Worm (Caenorhabditis elegans): ENCODE data around the gene C10G8.8.

Gene C10G8.8

DNA sequence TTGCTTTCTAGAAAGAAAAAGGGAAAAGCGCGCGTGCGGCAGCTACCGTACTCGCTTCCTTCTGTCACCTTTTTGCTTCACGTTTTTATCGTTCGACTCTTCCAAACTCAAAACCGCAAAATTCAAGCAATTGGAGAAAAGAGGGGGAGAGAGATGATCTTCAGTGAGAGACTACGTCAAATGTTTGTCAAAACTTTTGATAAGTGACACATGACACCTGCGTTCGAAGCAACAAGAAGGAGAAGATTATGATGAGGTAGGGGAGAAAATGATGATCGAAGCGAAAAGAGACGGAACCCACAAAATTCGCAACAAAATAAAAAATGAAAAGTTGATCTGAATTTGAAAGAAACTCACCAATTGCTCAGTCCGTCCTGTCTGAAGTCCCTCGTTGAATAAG, 9.9 kb downstream of the C10G8.8 start:
- TF ChIP-seq unc-62 (GFP tag; optimal IDR thresholded peaks at IDR 0.05), result no peak

DNA sequence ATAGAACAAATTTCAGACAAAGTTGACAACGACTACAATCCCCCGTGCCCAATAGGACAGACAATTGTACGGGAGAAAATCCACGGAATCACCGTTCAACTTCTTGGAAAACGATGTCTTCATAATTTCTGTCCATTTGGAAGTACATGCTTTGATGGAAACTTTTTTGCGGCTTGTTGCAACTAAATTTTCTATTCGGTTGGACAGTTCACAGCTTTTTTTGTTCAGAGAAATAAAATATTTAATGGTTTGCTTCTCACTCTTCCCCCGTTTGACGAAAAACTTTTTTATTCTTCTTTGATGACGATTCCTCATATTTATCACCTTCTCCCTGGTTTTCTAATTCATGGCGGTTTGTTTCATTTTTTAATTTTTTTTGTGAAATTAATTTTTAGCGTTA, 14.1 kb downstream of the C10G8.8 start, which contains the start of gene C10G8.2:
Gene C10G8.2 (plus strand): TSS at position 301 of the 400 bp plus-strand sequence.
- no peak for TF ChIP-seq unc-62 (GFP tag; optimal IDR thresholded peaks at IDR 0.05)

DNA sequence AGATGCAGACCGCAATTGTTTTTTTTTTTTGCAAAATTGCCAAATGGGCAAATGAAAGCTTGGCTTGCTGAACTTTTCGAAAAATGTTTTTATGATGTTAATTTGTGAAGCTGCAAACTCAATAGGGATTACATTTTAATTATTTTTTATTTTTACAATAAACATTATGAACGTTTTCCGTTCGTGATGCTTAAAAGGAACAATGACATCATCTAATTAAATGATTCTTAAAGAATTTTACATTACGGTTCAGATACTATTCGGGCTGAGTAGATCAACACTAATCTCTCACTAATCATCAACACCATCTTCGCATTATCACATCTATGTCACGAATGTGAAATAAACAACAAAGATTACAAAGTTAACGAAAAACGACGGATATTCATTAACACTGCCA, 15.8 kb downstream of the C10G8.8 start, which contains the start of gene C10G8.3:
Gene C10G8.3 (plus strand): TSS at position 301 of the 400 bp plus-strand sequence.
- TF ChIP-seq unc-62 (GFP tag; optimal IDR thresholded peaks at IDR 0.05), result no peak

DNA sequence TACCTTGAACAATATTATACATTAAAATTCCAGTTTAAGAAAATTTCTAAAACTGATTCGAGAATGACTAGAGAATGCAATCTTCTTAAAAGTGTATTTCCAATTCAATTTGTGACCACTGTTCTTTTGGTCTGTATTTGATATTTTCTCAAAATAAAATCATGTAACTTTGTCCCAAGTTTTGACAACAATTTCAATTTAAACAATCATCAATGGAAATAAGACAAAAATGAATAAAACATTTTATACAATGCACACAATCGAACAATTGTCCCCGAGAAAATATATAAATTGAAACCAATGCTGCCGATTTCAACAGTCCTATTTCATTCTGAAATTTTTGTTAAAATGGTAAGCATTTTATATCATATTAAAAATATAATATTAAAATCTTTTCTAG, 16.6 kb downstream of the C10G8.8 start, which contains the start of gene C10G8.4:
Gene C10G8.4 (plus strand): TSS at position 301 of the 400 bp plus-strand sequence.
- TF ChIP-seq unc-62 (GFP tag; optimal IDR thresholded peaks at IDR 0.05), result no peak

DNA sequence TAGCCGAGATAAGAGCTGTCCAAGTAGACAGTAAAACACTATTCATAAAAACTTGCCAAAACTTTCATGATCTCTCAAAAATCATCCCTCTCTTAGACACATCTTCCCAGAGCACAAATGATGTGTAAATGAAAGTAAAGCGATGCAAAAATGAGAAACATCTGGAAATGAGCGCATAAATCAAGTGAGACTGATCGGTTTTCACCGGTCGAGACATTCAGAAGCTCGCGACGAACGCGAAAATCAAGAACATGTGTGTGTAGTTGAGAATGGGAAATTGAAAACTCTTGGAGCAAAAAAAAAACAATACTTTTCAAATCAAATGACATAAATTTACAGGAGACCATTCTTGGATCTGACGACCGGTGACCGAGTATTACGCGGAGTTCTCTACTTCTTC, 23.8 kb downstream of the C10G8.8 start:
- TF ChIP-seq unc-62 (GFP tag; optimal IDR thresholded peaks at IDR 0.05), result no peak

DNA sequence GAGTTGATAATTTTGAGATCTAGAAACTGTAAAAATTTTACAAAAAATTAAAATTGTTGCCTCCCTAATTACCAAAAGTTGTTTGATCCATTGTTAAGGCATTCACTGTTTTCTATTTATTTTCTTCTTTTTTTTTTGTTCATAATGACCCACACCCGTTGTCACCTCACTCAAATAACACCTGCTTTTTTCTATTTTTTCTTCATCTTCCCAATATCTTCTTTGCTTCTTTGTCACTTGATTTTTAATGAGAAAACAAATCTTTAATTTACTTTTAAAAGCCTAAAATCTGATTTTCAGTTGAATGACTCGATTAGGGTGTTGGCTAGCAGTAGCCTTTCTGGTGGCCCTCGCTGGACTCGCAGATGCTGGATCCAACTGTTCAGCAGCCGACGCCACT, 24.8 kb downstream of the C10G8.8 start, which contains the start of gene ncx-2:
Gene ncx-2 (plus strand): TSS at position 301 of the 400 bp plus-strand sequence.
- no peak for TF ChIP-seq unc-62 (GFP tag; optimal IDR thresholded peaks at IDR 0.05)

DNA sequence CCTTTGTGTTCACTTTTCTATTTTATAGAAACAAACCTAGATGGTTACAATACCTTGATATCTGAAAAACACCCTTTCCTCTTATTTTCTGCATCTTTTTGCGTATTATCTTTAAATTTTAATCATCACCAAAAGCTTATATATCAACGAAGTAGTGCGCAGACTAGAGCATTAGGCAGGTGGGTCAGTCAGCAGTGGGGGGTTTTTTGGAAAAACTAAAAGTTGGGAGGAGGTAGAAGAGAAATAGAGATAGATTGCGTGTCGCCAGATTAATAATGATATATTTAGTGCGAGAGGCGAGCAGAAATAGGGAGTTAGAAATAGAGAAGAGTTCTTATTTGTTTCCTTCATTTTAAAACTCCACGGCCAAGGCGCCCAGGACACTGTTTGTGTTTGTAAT, 27.0 kb downstream of the C10G8.8 start:
- TF ChIP-seq unc-62 (GFP tag; optimal IDR thresholded peaks at IDR 0.05), result no peak

DNA sequence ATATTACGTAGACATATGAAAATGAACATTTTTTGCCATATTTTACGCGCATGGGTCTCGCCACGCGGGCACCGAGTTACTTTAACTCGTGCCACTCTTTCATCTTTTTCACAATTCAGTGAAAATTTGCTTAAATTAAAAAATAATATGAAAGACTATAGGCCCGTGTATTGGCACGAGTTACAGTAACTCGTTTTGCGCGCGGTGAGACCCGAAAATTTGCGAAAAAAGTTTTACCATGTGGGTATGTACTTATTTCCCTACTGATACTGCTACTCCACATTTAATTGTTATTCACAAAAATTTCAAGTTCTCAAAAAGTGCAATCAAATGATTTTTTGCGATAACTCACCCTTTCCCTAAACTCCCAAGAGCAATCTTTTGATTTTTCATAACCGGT, 30.5 kb downstream of the C10G8.8 start:
- no peak for TF ChIP-seq unc-62 (GFP tag; optimal IDR thresholded peaks at IDR 0.05)

DNA sequence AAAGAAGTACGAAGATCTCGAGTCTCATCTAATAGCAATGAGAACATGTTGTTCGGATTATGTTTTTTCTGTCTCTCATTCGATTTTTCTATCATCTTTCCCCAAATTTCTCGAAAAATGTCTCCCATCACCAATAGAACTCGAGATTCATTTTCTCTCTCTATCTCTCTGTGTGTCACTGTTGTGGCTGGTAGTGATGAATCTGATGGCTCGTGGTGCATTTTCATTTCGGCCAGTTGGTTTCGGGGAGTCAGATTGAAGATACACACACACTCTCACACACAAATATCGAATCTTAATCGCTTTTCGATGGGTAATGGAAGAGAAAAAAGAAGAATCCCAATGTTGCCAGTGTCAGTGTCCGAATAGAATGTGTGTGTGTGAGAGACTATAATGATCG, 32.3 kb downstream of the C10G8.8 start:
- TF ChIP-seq unc-62 (GFP tag; optimal IDR thresholded peaks at IDR 0.05), result no peak

DNA sequence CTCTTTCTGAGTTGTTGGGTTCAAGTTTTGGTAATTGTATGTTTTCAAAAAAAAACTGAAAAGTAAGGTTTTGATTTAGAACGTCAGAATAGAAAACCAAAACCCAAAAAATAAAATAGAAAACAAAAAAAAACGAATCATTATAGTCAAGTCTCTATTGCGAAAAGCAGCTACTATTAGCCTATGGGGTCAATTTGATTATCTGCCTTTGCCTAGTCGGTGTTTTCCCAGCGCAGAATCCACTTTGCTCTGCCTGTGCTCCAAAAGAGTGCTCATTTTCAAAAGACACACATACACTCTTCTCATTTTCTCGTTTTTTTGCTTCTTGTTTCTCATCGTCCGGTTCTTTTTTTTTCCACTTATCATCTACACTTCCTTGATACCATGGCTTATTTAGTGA, 39.5 kb downstream of the C10G8.8 start:
- TF ChIP-seq unc-62 (GFP tag; optimal IDR thresholded peaks at IDR 0.05), result no peak

DNA sequence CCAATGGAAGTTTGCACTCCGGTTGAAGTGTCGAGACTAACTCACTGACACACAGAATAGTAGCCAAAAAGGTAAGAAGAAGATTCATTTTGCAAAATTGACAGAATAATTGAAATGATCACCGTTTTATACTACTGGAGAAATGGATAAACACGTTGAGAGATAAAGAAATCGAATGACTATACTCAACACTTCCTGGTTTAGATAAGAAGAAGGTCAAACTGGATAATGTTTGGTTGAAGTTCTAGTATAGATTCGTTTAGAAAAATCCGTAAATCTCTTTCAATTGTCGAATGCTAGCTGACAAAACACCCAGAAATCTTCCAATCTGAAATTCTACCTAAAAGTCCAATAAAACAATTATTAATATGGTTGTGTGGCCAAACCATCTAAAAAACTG, 40.9 kb downstream of the C10G8.8 start, which contains the start of gene Y49G5A.1:
Gene Y49G5A.1 (minus strand): TSS at position 101 of the 400 bp plus-strand sequence.
- no peak for TF ChIP-seq unc-62 (GFP tag; optimal IDR thresholded peaks at IDR 0.05)

DNA sequence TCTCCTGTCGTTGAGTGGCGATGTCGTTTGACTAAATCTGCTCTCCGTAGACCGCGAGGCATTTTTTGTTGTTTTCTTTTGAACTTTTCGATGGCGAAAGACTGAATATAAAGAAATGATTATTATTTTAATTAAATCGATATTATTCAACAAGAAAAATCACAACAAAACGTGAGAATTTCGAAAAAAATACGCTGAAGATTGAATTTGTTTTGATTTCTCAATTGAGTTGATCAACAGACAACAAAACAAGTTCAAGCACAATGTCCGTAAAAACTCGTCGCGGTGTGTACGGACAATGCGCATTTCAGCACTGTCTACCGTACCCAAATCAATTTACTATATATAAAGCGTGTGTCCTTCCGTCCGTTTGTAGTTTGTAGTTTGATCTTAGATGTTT, 50.2 kb downstream of the C10G8.8 start, which contains the start of gene B0238.9:
Gene B0238.9 (minus strand): TSS at position 101 of the 400 bp plus-strand sequence.
- TF ChIP-seq unc-62 (GFP tag; optimal IDR thresholded peaks at IDR 0.05), result no peak

DNA sequence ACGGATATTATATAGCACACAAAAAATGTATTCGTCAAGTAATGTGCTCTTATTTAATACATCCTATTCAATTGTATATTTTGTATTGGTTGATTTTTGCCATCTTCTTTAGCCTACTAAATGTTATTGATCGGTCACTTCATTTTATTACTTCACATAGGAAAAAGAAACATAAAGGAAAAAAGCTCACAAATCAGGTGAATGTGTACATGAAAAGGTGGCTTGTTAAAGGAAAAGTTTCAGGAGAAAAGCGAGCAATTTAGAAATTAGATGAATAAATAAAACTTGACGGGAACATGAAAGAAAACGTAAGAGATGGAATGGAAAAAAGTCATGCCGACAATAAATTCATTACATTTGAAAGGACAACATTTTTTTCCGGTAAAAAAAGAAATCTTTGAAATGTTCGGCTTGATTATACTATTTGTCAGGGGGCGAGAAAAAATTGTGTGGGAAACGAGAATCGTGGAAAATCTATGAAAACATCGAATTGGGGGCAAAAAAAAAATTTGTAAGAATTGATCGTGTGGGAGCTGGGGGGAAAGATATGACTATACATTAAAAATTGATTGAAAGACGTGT, 52.7 kb downstream of the C10G8.8 start:
- TF ChIP-seq unc-62 (GFP tag; optimal IDR thresholded peaks at IDR 0.05), result no peak

DNA sequence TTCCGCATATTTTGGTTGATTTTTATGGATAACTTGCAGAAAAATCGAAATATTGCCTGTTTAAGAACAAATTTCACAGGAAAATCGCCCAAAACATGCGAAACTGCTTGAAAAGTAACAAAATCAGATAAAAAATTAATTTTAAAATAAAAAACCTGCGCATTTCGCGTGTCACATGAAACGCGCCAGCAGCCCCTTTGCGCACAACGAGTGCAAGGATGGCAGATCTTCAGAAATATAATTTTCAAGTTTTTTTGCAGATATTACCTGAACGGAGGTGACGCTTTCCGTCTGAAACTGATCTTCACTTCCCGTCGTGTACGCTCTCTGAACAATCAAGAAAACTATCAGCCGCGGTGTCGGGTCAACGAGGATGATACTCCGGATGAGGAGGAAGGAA, 53.2 kb downstream of the C10G8.8 start:
- no peak for TF ChIP-seq unc-62 (GFP tag; optimal IDR thresholded peaks at IDR 0.05)

Data from whole organism, dauer.